Worm (Caenorhabditis elegans): ENCODE measurements around the gene C28A5.1.

ce11 chrIII:4434294-4434781, at the start of gene C28A5.1:
- TF ChIP-seq W03F9.2 (tag; optimal IDR thresholded peaks at IDR 0.05) (peak; percentile 52), him-1 (tag; optimal IDR thresholded peaks at IDR 0.05) (no peak)

All from whole organism, L4/young adult.